Fruit fly (Drosophila melanogaster): ENCODE results near the gene CG32625.
A peak's percentile ranks its signal among the peaks of the same experiment; 100 is the strongest.

Gene CG32625

DNA sequence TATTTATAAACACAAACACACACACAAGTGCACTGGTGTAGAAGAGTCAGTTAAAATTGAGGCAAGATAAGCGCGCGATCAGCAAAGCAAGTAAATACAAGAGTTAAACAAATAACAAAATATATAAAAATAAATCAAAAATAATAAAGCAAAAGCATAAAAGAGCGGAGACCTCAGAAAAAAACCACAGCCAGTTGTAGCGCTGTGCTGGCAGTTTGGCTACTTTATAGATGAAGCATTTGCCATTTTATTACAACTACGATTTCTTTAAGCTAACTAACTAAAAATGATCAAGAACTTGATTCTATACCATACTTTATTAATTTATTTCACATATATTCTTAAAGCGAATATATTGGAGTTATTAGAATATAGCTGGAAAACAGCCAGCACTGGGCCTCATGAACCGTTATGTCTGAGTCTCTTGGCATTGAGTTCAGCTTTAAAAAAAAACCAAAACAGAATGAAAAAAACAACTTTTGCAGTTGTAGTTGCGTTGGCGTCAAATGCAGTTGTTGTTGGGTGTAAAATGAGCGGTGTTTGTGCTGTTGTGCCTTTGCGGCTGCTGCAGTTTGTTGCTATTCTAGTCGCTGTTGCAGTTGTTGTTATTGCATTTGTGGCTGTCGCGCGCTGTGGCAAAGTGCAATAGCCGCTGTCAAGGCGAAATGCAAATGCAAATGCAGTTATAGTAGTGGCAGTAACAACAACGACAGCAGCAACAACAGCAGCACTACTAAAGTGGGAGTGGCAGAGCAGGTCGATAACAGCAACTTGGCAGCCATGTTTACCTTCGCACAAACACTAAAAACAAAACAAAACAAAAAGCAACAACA is 8.8 kb downstream of the CG32625 start:
- TF ChIP-seq noc (tag; optimal IDR thresholded peaks at IDR 0.05) = no peak

- no peak for TF ChIP-seq noc (tag; optimal IDR thresholded peaks at IDR 0.05)
These were observed 9.6 kb downstream of the CG32625 start for dm6 chrX:13747052-13747451.

dm6 chrX:13744599-13745052 is 12.0 kb downstream of the CG32625 start, which contains the start of gene Grip91:
Gene Grip91, minus strand, starts transcription at chrX:13744683.
- no peak for TF ChIP-seq noc (tag; optimal IDR thresholded peaks at IDR 0.05)

dm6 chrX:13740992-13741391 is 15.6 kb downstream of the CG32625 start:
- TF ChIP-seq noc (tag; optimal IDR thresholded peaks at IDR 0.05) = no peak

DNA sequence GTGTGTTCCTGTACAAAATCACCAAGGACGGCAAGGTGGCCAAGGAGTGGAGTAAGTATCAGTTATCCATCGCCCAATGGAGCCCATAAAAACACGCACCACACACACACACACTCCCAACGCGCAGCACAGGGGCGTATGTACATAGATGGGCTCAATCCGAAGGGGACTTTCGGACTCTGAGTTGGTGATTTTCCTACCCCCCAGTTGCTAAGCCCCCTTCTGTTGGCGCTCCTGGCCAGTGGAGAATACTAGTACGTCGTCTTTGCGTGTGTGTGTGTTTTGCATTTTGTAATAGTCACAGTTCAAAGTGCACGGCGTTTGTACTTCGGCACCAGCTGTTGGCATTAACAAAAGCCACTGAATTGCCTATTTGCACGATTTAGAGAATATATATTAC is 16.6 kb downstream of the CG32625 start:
- peak; percentile 15 for TF ChIP-seq noc (tag; optimal IDR thresholded peaks at IDR 0.05)

DNA sequence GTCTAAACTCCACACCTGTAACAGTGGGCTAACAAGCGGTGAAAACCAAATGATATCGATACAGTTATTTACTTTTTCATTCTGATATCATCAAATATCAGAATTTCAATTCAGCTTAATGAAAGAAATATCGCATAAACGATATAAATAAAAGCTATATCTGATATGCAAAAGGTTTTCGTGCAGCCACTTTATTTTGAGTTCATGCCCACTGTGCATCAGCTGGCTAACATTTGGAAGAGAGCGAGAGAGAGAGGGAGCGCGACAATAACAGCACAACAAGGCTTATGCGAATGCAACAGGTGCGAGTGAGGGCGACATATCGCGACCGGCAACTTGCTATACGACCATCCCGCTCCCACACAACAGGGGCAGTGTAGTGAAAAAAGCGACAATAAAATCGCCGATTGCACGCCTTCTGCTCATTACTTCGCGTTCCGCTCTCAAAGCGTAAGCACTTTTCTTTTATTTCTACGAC is 17.2 kb downstream of the CG32625 start, which contains the start of gene CG11151:
CG11151 (plus strand) TSS at position 334 of the 478 bp plus-strand sequence.
- TF ChIP-seq noc (tag; optimal IDR thresholded peaks at IDR 0.05) = peak; percentile 95

DNA sequence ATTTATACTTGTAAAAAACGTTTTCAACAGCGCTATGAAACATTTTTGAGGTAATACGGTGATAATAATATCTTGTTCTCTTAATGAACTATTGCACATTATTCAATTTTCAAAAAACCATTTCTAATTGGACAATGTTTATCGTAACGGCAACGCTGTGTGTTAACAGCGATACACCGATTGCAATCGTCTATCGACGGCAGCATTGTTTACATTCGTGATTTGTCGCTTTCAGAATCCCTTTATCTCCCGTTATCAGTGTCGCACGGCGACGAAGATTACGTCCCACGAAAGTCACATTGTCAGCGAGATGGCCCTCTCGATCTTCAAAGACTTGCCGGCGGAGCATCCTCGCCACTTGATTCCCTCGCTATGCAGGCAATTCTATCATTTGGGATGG is 18.7 kb downstream of the CG32625 start, which contains the start of gene CG11134:
CG11134 (plus strand) TSS at position 4 of the 400 bp plus-strand sequence.
- no peak for TF ChIP-seq noc (tag; optimal IDR thresholded peaks at IDR 0.05)

DNA sequence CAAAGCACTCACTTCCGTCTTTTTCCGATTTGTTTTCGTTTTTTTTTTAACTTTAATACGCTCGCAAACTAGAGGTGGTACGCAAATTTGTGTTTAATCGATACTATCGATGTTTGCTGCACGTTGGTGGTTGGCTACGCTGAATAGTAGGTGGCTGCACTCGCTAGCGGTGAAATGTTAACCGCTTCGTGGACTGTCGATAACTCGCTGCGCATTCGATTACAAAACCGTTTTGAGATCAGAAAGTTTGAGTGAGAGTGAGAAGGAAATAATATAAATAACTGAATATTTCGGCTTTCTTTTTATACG is 20.5 kb downstream of the CG32625 start, which contains the start of gene g:
g (minus strand) TSS at position 105 of the 309 bp plus-strand sequence.
- TF ChIP-seq noc (tag; optimal IDR thresholded peaks at IDR 0.05) = no peak

- TF ChIP-seq noc (tag; optimal IDR thresholded peaks at IDR 0.05) = no peak
These were observed 21.1 kb downstream of the CG32625 start for dm6 chrX:13735322-13736173.

DNA sequence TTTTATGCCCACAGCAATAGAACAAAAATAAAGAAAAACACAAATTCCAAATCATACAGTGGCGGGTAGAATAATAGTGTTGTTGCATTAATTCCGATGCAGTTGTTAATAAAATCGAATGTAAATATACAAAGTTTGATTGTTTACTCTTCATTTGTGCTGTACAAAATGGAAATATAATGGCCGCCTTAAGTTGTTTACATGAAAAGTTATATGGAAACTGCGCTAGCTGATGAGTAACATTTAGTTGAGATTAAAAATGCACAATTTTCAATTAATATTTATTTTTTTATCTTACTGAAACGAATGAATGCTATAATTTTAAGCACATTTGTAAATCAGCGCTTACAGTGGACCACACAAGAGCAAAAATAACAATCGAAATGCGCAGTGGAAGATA is 21.8 kb downstream of the CG32625 start:
- no peak for TF ChIP-seq noc (tag; optimal IDR thresholded peaks at IDR 0.05)

DNA sequence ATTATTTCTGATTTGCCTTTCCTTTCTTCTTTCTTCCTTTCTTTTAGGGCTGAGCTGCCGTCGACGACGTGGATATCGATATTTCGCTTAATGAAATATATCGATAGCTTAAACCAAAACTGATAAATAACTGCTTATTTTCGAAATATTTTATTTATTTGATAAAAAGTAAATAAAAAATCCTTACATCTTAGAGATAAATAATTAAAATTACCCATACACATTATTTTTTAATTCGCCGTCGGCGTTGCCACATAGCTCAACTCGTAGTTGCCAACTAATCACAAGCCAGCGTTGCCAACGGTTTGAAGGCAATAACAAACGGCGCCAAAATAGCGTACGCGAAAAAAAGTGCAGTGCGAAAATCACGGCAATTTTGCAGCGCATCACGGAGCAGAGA is 34.7 kb downstream of the CG32625 start, which contains the start of the genes Mrgn1 and mus101:
Mrgn1 (minus strand) TSS at position 44 of the 400 bp plus-strand sequence.
mus101 (plus strand) TSS at position 313 of the 400 bp plus-strand sequence.
- TF ChIP-seq noc (tag; optimal IDR thresholded peaks at IDR 0.05) = no peak

dm6 chrX:13717982-13718402 is 38.6 kb downstream of the CG32625 start, which contains the start of gene Nadsyn:
Gene Nadsyn, minus strand, starts transcription at chrX:13718285.
- TF ChIP-seq noc (tag; optimal IDR thresholded peaks at IDR 0.05) = no peak
